Worm (Caenorhabditis elegans) whole organism, L4 larva: ENCODE results near the gene ife-5.
A peak's percentile ranks its signal among the peaks of the same experiment; 100 is the strongest.

Experiments used
- T20F7.1 ChIP-seq: fragments of 200-800 bp; sonication (Bioruptor generic); optimal IDR thresholded peaks from 2 replicates; lab custom pipeline; 2018; ENCODE audit warnings: mild to moderate bottlenecking, missing genetic modification characterization, missing compliant biosample characterization
- T26A8.4 ChIP-seq: fragments of 200-800 bp; sonication (Bioruptor generic); IDR thresholded peaks from 2 replicates; pipeline ENCODE4 v1.3.6; 2022; ENCODE audit warnings: missing genetic modification characterization, missing compliant biosample characterization
- Y48G9A.11 ChIP-seq: fragments of 200-800 bp; sonication (Bioruptor generic); IDR thresholded peaks from 2 replicates; pipeline ENCODE4 v1.3.6; 2022; ENCODE audit warnings: missing genetic modification reagents, missing genetic modification characterization, missing compliant biosample characterization
- Y5F2A.4 ChIP-seq: fragments of 200-800 bp; sonication (Bioruptor generic); optimal IDR thresholded peaks from 2 replicates; lab custom pipeline; 2018; ENCODE audit warnings: mild to moderate bottlenecking, missing genetic modification characterization, missing compliant biosample characterization
- ZK337.2 ChIP-seq: fragments of 200-800 bp; sonication (Bioruptor generic); IDR thresholded peaks from 2 replicates; pipeline ENCODE4 v1.3.6; 2022; ENCODE audit warnings: missing genetic modification reagents, missing genetic modification characterization, missing compliant biosample characterization
- aha-1 ChIP-seq: fragments of 150-350 bp; peaks from one replicate; lab custom pipeline; 2014; ENCODE audit warnings: missing biosample characterization, missing genetic modification characterization
- attf-4 ChIP-seq: sonication (generic microtip); optimal IDR thresholded peaks from 3 replicates; lab custom pipeline; 2017; ENCODE audit warnings: missing biosample characterization, missing genetic modification characterization
- ceh-20 ChIP-seq: fragments of 200-800 bp; sonication (Bioruptor generic); IDR thresholded peaks from 2 replicates; pipeline ENCODE4 v1.3.6; 2022; ENCODE audit warnings: missing genetic modification reagents, missing genetic modification characterization, missing compliant biosample characterization
- ceh-28 ChIP-seq: fragments of 150-350 bp; optimal IDR thresholded peaks from 2 replicates; lab custom pipeline; 2014; ENCODE audit warnings: missing biosample characterization, missing genetic modification reagents, missing genetic modification characterization
- ceh-44 ChIP-seq: fragments of 200-800 bp; sonication (Bioruptor generic); IDR thresholded peaks from 2 replicates; pipeline ENCODE4 v1.3.6; 2022; ENCODE audit warnings: missing genetic modification reagents, missing genetic modification characterization, missing compliant biosample characterization
- ceh-82 ChIP-seq: sonication (generic microtip); optimal IDR thresholded peaks from 2 replicates; lab custom pipeline; 2017; ENCODE audit warnings: missing biosample characterization, missing genetic modification characterization
- cey-2 ChIP-seq: sonication (generic microtip); optimal IDR thresholded peaks from 3 replicates; lab custom pipeline; 2017; ENCODE audit warnings: missing genetic modification characterization, mild to moderate bottlenecking, missing compliant biosample characterization, antibody characterized with exemption, borderline replicate concordance; ENCODE audit not compliant: insufficient read depth
- daf-16 ChIP-seq, 3 experiments: sonication (generic microtip); optimal IDR thresholded peaks; 2 replicates each; lab custom pipeline; 2016 to 2017; ENCODE audit warnings: missing genetic modification characterization in 3 of 3, missing genetic modification reagents in 3 of 3, mild to moderate bottlenecking in 2 of 3, missing compliant biosample characterization in 2 of 3, missing biosample characterization in 1 of 3, moderate library complexity in 1 of 3
- daf-8 ChIP-seq: fragments of 200-800 bp; sonication (Bioruptor generic); IDR thresholded peaks from 2 replicates; pipeline ENCODE4 v1.3.6; 2022; ENCODE audit warnings: missing genetic modification characterization, missing compliant biosample characterization
- gei-8 ChIP-seq: fragments of 200-800 bp; sonication (Bioruptor generic); optimal IDR thresholded peaks from 2 replicates; lab custom pipeline; 2018; ENCODE audit warnings: mild to moderate bottlenecking, missing genetic modification characterization, missing compliant biosample characterization
- hlh-11 ChIP-seq: fragments of 200-800 bp; sonication (Bioruptor generic); optimal IDR thresholded peaks from 2 replicates; lab custom pipeline; 2018; ENCODE audit warnings: mild to moderate bottlenecking, missing genetic modification characterization, missing compliant biosample characterization
- hlh-30 ChIP-seq: sonication (generic microtip); optimal IDR thresholded peaks from 2 replicates; lab custom pipeline; 2017; ENCODE audit warnings: antibody characterized with exemption, mild to moderate bottlenecking, missing genetic modification characterization, missing compliant biosample characterization; ENCODE audit not compliant: insufficient read depth
- lin-15B ChIP-seq: fragments of 150-350 bp; sonication (generic microtip); optimal IDR thresholded peaks from 3 replicates; lab custom pipeline; 2014; ENCODE audit warnings: missing biosample characterization, missing genetic modification characterization
- lin-38 ChIP-seq: fragments of 200-800 bp; sonication (Bioruptor generic); IDR thresholded peaks from 2 replicates; pipeline ENCODE4 v1.3.6; 2022; ENCODE audit warnings: missing genetic modification reagents, missing genetic modification characterization, missing compliant biosample characterization
- mxl-2 ChIP-seq: fragments of 200-800 bp; sonication (Bioruptor generic); conservative IDR thresholded peaks from 2 replicates; pipeline ENCODE4 v1.3.6; 2022; ENCODE audit warnings: missing genetic modification reagents, missing genetic modification characterization, missing compliant biosample characterization
- mxl-3 ChIP-seq: fragments of 200-800 bp; sonication (Bioruptor generic); optimal IDR thresholded peaks from 2 replicates; lab custom pipeline; 2018; ENCODE audit warnings: mild to moderate bottlenecking, missing genetic modification characterization, missing compliant biosample characterization
- nhr-102 ChIP-seq: sonication (generic microtip); optimal IDR thresholded peaks from 2 replicates; lab custom pipeline; 2016; ENCODE audit warnings: mild to moderate bottlenecking, missing genetic modification characterization, moderate library complexity, missing compliant biosample characterization
- nhr-28 ChIP-seq: fragments of 150-350 bp; optimal IDR thresholded peaks from 2 replicates; lab custom pipeline; 2014; ENCODE audit warnings: missing biosample characterization, missing genetic modification characterization
- nhr-48 ChIP-seq: sonication (generic microtip); optimal IDR thresholded peaks from 2 replicates; lab custom pipeline; 2016; ENCODE audit warnings: mild to moderate bottlenecking, missing genetic modification characterization, missing compliant biosample characterization
- php-3 ChIP-seq: fragments of 200-800 bp; sonication (Bioruptor generic); IDR thresholded peaks from 2 replicates; pipeline ENCODE4 v1.3.6; 2022; ENCODE audit warnings: missing genetic modification reagents, missing genetic modification characterization, missing compliant biosample characterization
- pqm-1 ChIP-seq: sonication (generic microtip); optimal IDR thresholded peaks from 2 replicates; lab custom pipeline; 2017; ENCODE audit warnings: missing biosample characterization, missing genetic modification characterization
- set-16 ChIP-seq: fragments of 200-800 bp; sonication (Bioruptor generic); IDR thresholded peaks from 2 replicates; pipeline ENCODE4 v1.3.6; 2022; ENCODE audit warnings: missing genetic modification reagents, missing genetic modification characterization, missing compliant biosample characterization
- spr-1 ChIP-seq: sonication (generic microtip); optimal IDR thresholded peaks from 2 replicates; lab custom pipeline; 2016; ENCODE audit warnings: mild to moderate bottlenecking, missing genetic modification characterization, missing compliant biosample characterization
- spr-3 ChIP-seq: fragments of 200-800 bp; sonication (Bioruptor generic); optimal IDR thresholded peaks from 2 replicates; lab custom pipeline; 2018; ENCODE audit warnings: mild to moderate bottlenecking, missing genetic modification characterization, missing compliant biosample characterization
- tag-97 ChIP-seq: fragments of 200-800 bp; sonication (Bioruptor generic); IDR thresholded peaks from 2 replicates; pipeline ENCODE4 v1.3.6; 2022; ENCODE audit warnings: missing genetic modification characterization, missing compliant biosample characterization
- unc-39 ChIP-seq: sonication (generic microtip); optimal IDR thresholded peaks from 2 replicates; lab custom pipeline; 2017; ENCODE audit warnings: missing biosample characterization, missing genetic modification characterization
- unc-62 ChIP-seq, 3 experiments: fragments of 150-350 bp in 1 of 3; sonication (generic microtip); optimal IDR thresholded peaks in 2 of 3; peaks in 1 of 3; 1 replicate in 1 of 3; 2 replicates in 2 of 3; lab custom pipeline; 2014 to 2017; ENCODE audit warnings: missing biosample characterization in 3 of 3, missing genetic modification characterization in 3 of 3, missing genetic modification reagents in 3 of 3, missing genotype in 1 of 3
- zag-1 ChIP-seq: fragments of 150-350 bp; optimal IDR thresholded peaks from 2 replicates; lab custom pipeline; 2014; ENCODE audit warnings: missing biosample characterization, missing genetic modification characterization
- zfp-3 ChIP-seq: fragments of 200-800 bp; sonication (Bioruptor generic); conservative IDR thresholded peaks from 2 replicates; pipeline ENCODE4 v1.3.6; 2022; ENCODE audit warnings: missing genetic modification reagents, missing genetic modification characterization, missing compliant biosample characterization
- ztf-11 ChIP-seq: fragments of 150-350 bp; optimal IDR thresholded peaks from 2 replicates; lab custom pipeline; 2014; ENCODE audit warnings: missing biosample characterization, missing genetic modification characterization

Gene ife-5

DNA sequence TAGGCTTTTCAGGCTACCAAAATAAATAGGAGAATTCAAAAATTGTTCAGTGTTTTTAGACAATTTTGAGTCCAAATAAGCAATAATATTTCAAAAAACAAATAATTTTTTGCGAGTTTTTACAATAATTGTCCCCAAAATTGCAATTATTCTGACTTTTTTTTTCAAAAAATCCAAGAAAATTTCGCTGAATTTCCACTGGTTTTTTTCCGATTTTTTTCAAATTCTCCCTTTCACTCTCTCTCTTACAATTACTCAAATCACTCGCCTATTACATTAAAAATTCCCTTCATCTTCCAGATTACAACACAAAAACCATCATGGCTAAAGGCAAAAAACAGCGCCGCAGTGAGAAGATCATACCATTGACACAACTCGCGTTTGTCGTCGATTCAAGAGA is 8.6 kb downstream of the ife-5 start, which contains the start of gene Y57A10A.31:
Y57A10A.31 (plus strand) TSS at position 301 of the 400 bp plus-strand sequence.
- TF ChIP-seq daf-8 (GFP tag; lab: Robert Waterston, UW) (no peak), Y5F2A.4 (GFP tag; lab: Kevin White, UChicago) (no peak), pqm-1 (tag; lab: Kevin White, UChicago) (no peak), hlh-30 (tag; lab: Kevin White, UChicago) (no peak), zfp-3 (GFP tag; lab: Robert Waterston, UW) (no peak), mxl-3 (GFP tag; lab: Kevin White, UChicago) (no peak), cey-2 (tag; lab: Kevin White, UChicago) (no peak), gei-8 (GFP tag; lab: Kevin White, UChicago) (no peak), unc-62 (GFP tag; optimal IDR thresholded peaks at IDR 0.05 in 1 of 2; lab: Kevin White, UChicago) (no peak), unc-62 (tag; optimal IDR thresholded peaks at IDR 0.05; lab: Kevin White, UChicago) (no peak), ceh-44 (GFP tag; lab: Robert Waterston, UW) (no peak), nhr-102 (tag; lab: Kevin White, UChicago) (no peak), ceh-82 (tag; lab: Kevin White, UChicago) (no peak), hlh-11 (tag; lab: Kevin White, UChicago) (no peak)

DNA sequence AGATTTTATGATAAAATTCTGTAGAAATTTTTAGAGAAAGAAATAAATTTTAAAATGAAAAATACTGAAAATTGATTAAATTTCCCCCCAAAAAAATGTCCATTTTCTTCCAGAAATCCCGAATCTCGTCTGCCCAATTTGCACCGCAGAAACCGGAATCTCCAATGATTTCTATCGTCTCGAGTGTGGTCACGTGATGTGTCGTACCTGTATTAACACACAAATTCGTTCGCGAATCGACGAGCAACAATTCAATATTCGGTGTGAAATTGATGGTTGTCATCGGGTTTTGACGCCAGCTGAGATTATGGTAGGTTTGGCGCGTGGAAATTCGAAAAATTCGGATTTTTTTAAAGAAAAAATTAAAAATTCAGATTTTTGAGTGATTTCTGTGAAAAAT is 16.1 kb downstream of the ife-5 start:
- TF ChIP-seq hlh-30 (tag; lab: Kevin White, UChicago) (no peak), set-16 (no peak), tag-97 (GFP tag; lab: Robert Waterston, UW) (no peak), zag-1 (no peak), unc-39 (tag; lab: Kevin White, UChicago) (no peak), ceh-20 (no peak), T20F7.1 (GFP tag; lab: Kevin White, UChicago) (no peak), T26A8.4 (GFP tag; lab: Robert Waterston, UW) (no peak), nhr-48 (tag; lab: Kevin White, UChicago) (no peak), mxl-2 (GFP tag; lab: Robert Waterston, UW) (no peak), hlh-11 (tag; lab: Kevin White, UChicago) (no peak), ZK337.2 (GFP tag; lab: Robert Waterston, UW) (no peak), nhr-28 (tag; lab: Kevin White, UChicago) (no peak), spr-1 (tag; lab: Kevin White, UChicago) (no peak), ztf-11 (tag; lab: Kevin White, UChicago) (no peak)

DNA sequence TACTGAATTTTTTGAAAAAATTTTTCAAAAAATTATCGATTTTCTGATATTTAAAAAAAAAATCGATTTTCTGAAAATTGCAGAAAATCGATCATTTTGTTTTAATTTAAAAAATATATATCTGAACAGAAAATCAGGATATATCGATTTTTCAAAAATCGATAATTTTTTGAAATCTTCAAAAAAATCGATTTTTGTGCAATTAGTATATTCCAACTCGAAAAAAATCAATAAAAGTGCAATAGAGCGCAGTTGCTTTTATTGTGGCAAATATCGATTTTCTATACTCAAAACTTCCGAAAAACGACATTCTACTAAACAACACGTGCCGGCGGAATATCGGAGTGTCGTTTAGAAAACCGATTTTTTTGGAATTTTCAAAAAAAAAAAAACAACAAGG is 20.2 kb downstream of the ife-5 start:
- TF ChIP-seq Y48G9A.11 (GFP tag; lab: Robert Waterston, UW) (0 out of 2 replicates have a peak, but pooled peaks have one; percentile 37), lin-38 (GFP tag; lab: Robert Waterston, UW) (peak; percentile 58), ceh-28 (tag; lab: Kevin White, UChicago) (peak; percentile 88), lin-15B (tag; lab: Kevin White, UChicago) (no peak)

DNA sequence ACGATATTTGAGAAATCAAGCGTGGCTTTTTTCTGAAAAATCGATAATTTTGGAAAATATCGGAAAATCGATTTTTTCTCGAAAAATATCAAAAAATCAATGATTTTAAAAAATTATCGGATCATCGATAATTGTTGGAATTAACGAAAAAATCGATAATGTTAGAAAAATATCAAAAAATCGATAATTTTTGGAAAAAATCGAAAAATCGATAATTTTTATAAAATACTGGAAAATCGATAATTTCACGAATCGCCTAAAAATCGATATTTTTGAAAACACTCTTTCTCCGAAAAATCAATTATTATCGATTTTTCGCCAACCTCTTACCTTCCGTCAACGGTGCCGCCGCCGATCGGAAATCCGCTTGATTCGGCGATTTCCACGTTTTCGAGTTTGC is 20.8 kb downstream of the ife-5 start:
- TF ChIP-seq ceh-28 (tag; lab: Kevin White, UChicago) (peak; percentile 96), lin-15B (tag; lab: Kevin White, UChicago) (no peak), aha-1 (tag; lab: Kevin White, UChicago) (peak; percentile 42)

DNA sequence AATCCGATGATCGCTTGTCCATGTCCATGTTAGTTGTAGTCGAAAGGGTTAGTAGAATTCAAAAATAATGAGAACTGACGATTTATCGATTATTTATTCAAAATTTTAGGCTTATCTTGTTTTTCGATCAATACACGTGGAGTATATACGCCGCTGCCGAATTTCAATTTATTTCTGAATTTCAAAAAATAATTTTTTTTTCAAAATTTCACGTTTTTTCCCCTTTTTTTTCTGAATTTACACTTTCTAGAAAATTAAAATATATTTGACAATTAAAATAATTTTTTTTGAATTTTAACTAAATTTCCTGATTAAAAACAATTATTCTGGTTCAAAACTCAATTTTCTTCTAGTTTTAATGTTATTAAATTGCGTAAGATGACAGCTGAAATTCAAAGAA is 21.9 kb downstream of the ife-5 start, which contains the start of gene C50E10.1:
C50E10.1 (minus strand) TSS at position 101 of the 400 bp plus-strand sequence.
- TF ChIP-seq php-3 (GFP tag; lab: Robert Waterston, UW) (no peak), daf-16 (GFP tag; optimal IDR thresholded peaks at IDR 0.05; lab: Kevin White, UChicago) (no peak), daf-16 (tag; optimal IDR thresholded peaks at IDR 0.05; lab: Kevin White, UChicago) (no peak), T26A8.4 (GFP tag; lab: Robert Waterston, UW) (no peak), mxl-2 (GFP tag; lab: Robert Waterston, UW) (no peak), attf-4 (tag; lab: Kevin White, UChicago) (no peak), spr-3 (GFP tag; lab: Kevin White, UChicago) (no peak), Y48G9A.11 (GFP tag; lab: Robert Waterston, UW) (no peak)
- TF ChIP-seq, all 104 proteins: peak for 0
